Fruit fly (Drosophila melanogaster) whole organism, embryonic: ENCODE data around the gene CG9173.

Source experiments
- Ada2b ChIP-seq: fragments of 200-800 bp; sonication (Bioruptor generic); IDR thresholded peaks from 2 replicates; pipeline ENCODE4 v1.3.6; 2022; ENCODE audit warnings: missing biosample characterization, missing genetic modification characterization
- Bdp1 ChIP-seq: fragments of 200-800 bp; sonication (Bioruptor generic); optimal IDR thresholded peaks from 3 replicates; lab custom pipeline; 2016; ENCODE audit warnings: missing biosample characterization, missing genetic modification characterization
- Bteb2 ChIP-seq: fragments of 200-800 bp; sonication (Bioruptor generic); optimal IDR thresholded peaks from 2 replicates; lab custom pipeline; 2016; ENCODE audit warnings: missing biosample characterization, missing genetic modification characterization
- CG1529 ChIP-seq: fragments of 200-800 bp; sonication (Bioruptor generic); optimal IDR thresholded peaks from 3 replicates; lab custom pipeline; 2018; ENCODE audit warnings: missing biosample characterization, missing genetic modification characterization
- CG15696 ChIP-seq: fragments of 200-800 bp; sonication (Bioruptor generic); optimal IDR thresholded peaks from 2 replicates; lab custom pipeline; 2019; ENCODE audit warnings: missing biosample characterization, mild to moderate bottlenecking, missing genetic modification characterization, moderate library complexity
- CG16779 ChIP-seq: fragments of 200-800 bp; sonication (Bioruptor generic); IDR thresholded peaks from 2 replicates; pipeline ENCODE4 v1.3.6; 2022; ENCODE audit warnings: missing biosample characterization, missing genetic modification characterization
- CG17359 ChIP-seq: fragments of 200-800 bp; sonication (Bioruptor generic); optimal IDR thresholded peaks from 3 replicates; lab custom pipeline; 2018; ENCODE audit warnings: missing biosample characterization, mild to moderate bottlenecking, missing genetic modification characterization, moderate library complexity
- CG18764 ChIP-seq: fragments of 200-800 bp; sonication (Bioruptor generic); optimal IDR thresholded peaks from 3 replicates; lab custom pipeline; 2016; ENCODE audit warnings: missing biosample characterization, missing genetic modification characterization
- CG2129 ChIP-seq: fragments of 200-800 bp; sonication (Bioruptor generic); IDR thresholded peaks from 2 replicates; pipeline ENCODE4 v1.3.6; 2022; ENCODE audit warnings: missing biosample characterization, missing genetic modification characterization; ENCODE audit not compliant: partially characterized antibody
- CG2202 ChIP-seq: fragments of 200-800 bp; sonication (Bioruptor generic); optimal IDR thresholded peaks from 2 replicates; lab custom pipeline; 2018; ENCODE audit warnings: missing biosample characterization, mild to moderate bottlenecking, missing genetic modification characterization
- CG30431 ChIP-seq: fragments of 200-800 bp; sonication (Bioruptor generic); optimal IDR thresholded peaks from 2 replicates; lab custom pipeline; 2017; ENCODE audit warnings: missing biosample characterization, missing genetic modification characterization
- CG33213 ChIP-seq: fragments of 200-800 bp; sonication (Bioruptor generic); optimal IDR thresholded peaks from 3 replicates; lab custom pipeline; 2016; ENCODE audit warnings: missing biosample characterization, missing genetic modification characterization
- CG33557 ChIP-seq: fragments of 200-800 bp; sonication (Bioruptor generic); optimal IDR thresholded peaks from 2 replicates; lab custom pipeline; 2019; ENCODE audit warnings: missing biosample characterization, mild to moderate bottlenecking, missing genetic modification characterization, moderate library complexity
- CG4328 ChIP-seq: fragments of 200-800 bp; sonication (Bioruptor generic); optimal IDR thresholded peaks from 3 replicates; lab custom pipeline; 2017; ENCODE audit warnings: missing biosample characterization, missing genetic modification reagents, missing genetic modification characterization
- CG6765 ChIP-seq: fragments of 200-800 bp; sonication (Bioruptor generic); optimal IDR thresholded peaks from 3 replicates; lab custom pipeline; 2017; ENCODE audit warnings: missing biosample characterization, mild to moderate bottlenecking, missing genetic modification characterization
- CG6813 ChIP-seq: fragments of 200-800 bp; sonication (Bioruptor generic); optimal IDR thresholded peaks from 2 replicates; lab custom pipeline; 2017; ENCODE audit warnings: missing biosample characterization, missing genetic modification characterization, mild to moderate bottlenecking, moderate library complexity, missing genetic modification reagents
- CG7839 ChIP-seq: fragments of 200-800 bp; sonication (Bioruptor generic); optimal IDR thresholded peaks from 3 replicates; lab custom pipeline; 2018; ENCODE audit warnings: missing biosample characterization, mild to moderate bottlenecking, missing genetic modification characterization, moderate library complexity
- CG8924 ChIP-seq: fragments of 200-800 bp; optimal IDR thresholded peaks from 3 replicates; lab custom pipeline; 2019; ENCODE audit warnings: missing biosample characterization, mild to moderate bottlenecking, missing genetic modification characterization, moderate library complexity
- CG9727 ChIP-seq: fragments of 200-800 bp; sonication (Bioruptor generic); optimal IDR thresholded peaks from 3 replicates; lab custom pipeline; 2017; ENCODE audit warnings: missing biosample characterization, mild to moderate bottlenecking, missing genetic modification characterization
- CTCF ChIP-seq: fragments of 200-800 bp; sonication (Bioruptor generic); optimal IDR thresholded peaks from 2 replicates; lab custom pipeline; 2017; ENCODE audit warnings: missing biosample characterization, mild to moderate bottlenecking, missing genetic modification characterization, moderate library complexity
- Camta ChIP-seq: fragments of 200-800 bp; sonication (Bioruptor generic); optimal IDR thresholded peaks from 2 replicates; lab custom pipeline; 2016; ENCODE audit warnings: missing biosample characterization, missing genetic modification characterization
- Deaf1 ChIP-seq: fragments of 200-800 bp; optimal IDR thresholded peaks from 3 replicates; lab custom pipeline; 2019; ENCODE audit warnings: missing biosample characterization, mild to moderate bottlenecking, missing genetic modification characterization, moderate library complexity
- Elba2 ChIP-seq: fragments of 200-800 bp; sonication (Bioruptor generic); optimal IDR thresholded peaks from 3 replicates; lab custom pipeline; 2016; ENCODE audit warnings: missing biosample characterization, missing genetic modification characterization
- Fer1 ChIP-seq: fragments of 200-800 bp; sonication (Bioruptor generic); optimal IDR thresholded peaks from 2 replicates; lab custom pipeline; 2017; ENCODE audit warnings: missing biosample characterization, mild to moderate bottlenecking, missing genetic modification characterization
- Gug ChIP-seq: fragments of 200-800 bp; sonication (Bioruptor generic); IDR thresholded peaks from 4 replicates; pipeline ENCODE4 v1.3.6; 2022; ENCODE audit warnings: missing biosample characterization, missing genetic modification characterization
- HLHmδ ChIP-seq: fragments of 200-800 bp; sonication (Bioruptor generic); optimal IDR thresholded peaks from 2 replicates; lab custom pipeline; 2018; ENCODE audit warnings: missing biosample characterization, mild to moderate bottlenecking, missing genetic modification characterization, moderate library complexity
- Hand ChIP-seq: fragments of 200-800 bp; sonication (Bioruptor generic); optimal IDR thresholded peaks from 2 replicates; lab custom pipeline; 2017; ENCODE audit warnings: mild to moderate bottlenecking, missing biosample characterization, missing genetic modification reagents, missing genetic modification characterization
- Lpt ChIP-seq: fragments of >200 bp; optimal IDR thresholded peaks from 2 replicates; lab custom pipeline; 2018; ENCODE audit warnings: missing biosample characterization, missing genetic modification characterization
- MTF-1 ChIP-seq: fragments of 200-800 bp; sonication (Bioruptor generic); optimal IDR thresholded peaks from 2 replicates; lab custom pipeline; 2018; ENCODE audit warnings: missing biosample characterization, mild to moderate bottlenecking, missing genetic modification characterization, borderline replicate concordance
- Myb ChIP-seq: fragments of 200-800 bp; sonication (Bioruptor generic); optimal IDR thresholded peaks from 2 replicates; lab custom pipeline; 2016; ENCODE audit warnings: missing biosample characterization, missing genetic modification characterization
- Neu2 ChIP-seq: fragments of 200-800 bp; sonication (Bioruptor generic); optimal IDR thresholded peaks from 3 replicates; lab custom pipeline; 2016; ENCODE audit warnings: missing biosample characterization, missing genetic modification characterization, borderline replicate concordance
- Oaz ChIP-seq: fragments of 200-800 bp; sonication (Bioruptor generic); IDR thresholded peaks from 2 replicates; pipeline ENCODE4 v1.3.6; 2022; ENCODE audit warnings: missing biosample characterization, missing genetic modification characterization
- Six4 ChIP-seq: fragments of 200-800 bp; sonication (Bioruptor generic); optimal IDR thresholded peaks from 2 replicates; lab custom pipeline; 2016; ENCODE audit warnings: missing biosample characterization, missing genetic modification characterization
- Sox102F ChIP-seq: fragments of 200-800 bp; sonication (Bioruptor generic); optimal IDR thresholded peaks from 2 replicates; lab custom pipeline; 2018; ENCODE audit warnings: missing biosample characterization, mild to moderate bottlenecking, missing genetic modification characterization, moderate library complexity
- Xrp1 ChIP-seq: fragments of 200-800 bp; sonication (Bioruptor generic); IDR thresholded peaks from 2 replicates; pipeline ENCODE4 v1.3.6; 2022; ENCODE audit warnings: missing biosample characterization, missing genetic modification characterization
- abd-A ChIP-seq: fragments of 200-800 bp; sonication (Bioruptor generic); optimal IDR thresholded peaks from 3 replicates; lab custom pipeline; 2019; ENCODE audit warnings: missing biosample characterization, mild to moderate bottlenecking, missing genetic modification characterization, moderate library complexity
- ash1 ChIP-seq: fragments of 200-800 bp; sonication (Bioruptor generic); optimal IDR thresholded peaks from 2 replicates; lab custom pipeline; 2018; ENCODE audit warnings: missing biosample characterization, mild to moderate bottlenecking, missing genetic modification characterization
- bbx ChIP-seq: fragments of 200-800 bp; sonication (Bioruptor generic); IDR thresholded peaks from 2 replicates; pipeline ENCODE4 v1.3.6; 2022; ENCODE audit warnings: missing biosample characterization, missing genetic modification characterization; ENCODE audit not compliant: partially characterized antibody
- bcd ChIP-seq: fragments of 200-800 bp; sonication (Bioruptor generic); optimal IDR thresholded peaks from 2 replicates; lab custom pipeline; 2017; ENCODE audit warnings: missing biosample characterization, mild to moderate bottlenecking, missing genetic modification characterization
- cad ChIP-seq: fragments of >200 bp; optimal IDR thresholded peaks from 2 replicates; lab custom pipeline; 2017; ENCODE audit warnings: missing biosample characterization, missing genetic modification characterization
- disco-r ChIP-seq: fragments of 200-800 bp; sonication (Bioruptor generic); optimal IDR thresholded peaks from 2 replicates; lab custom pipeline; 2016; ENCODE audit warnings: missing biosample characterization, missing genetic modification characterization
- jigr1 ChIP-seq: fragments of 200-800 bp; sonication (Bioruptor generic); IDR thresholded peaks from 3 replicates; pipeline ENCODE4 v1.3.6; 2022; ENCODE audit warnings: missing biosample characterization, missing genetic modification characterization
- kni ChIP-seq: fragments of 200-800 bp; sonication (Bioruptor generic); optimal IDR thresholded peaks from 3 replicates; lab custom pipeline; 2017; ENCODE audit warnings: mild to moderate bottlenecking, missing biosample characterization, missing genetic modification reagents, missing genetic modification characterization
- lilli ChIP-seq: fragments of 200-800 bp; sonication (Bioruptor generic); optimal IDR thresholded peaks from 3 replicates; lab custom pipeline; 2016; ENCODE audit warnings: missing biosample characterization, missing genetic modification characterization
- odd ChIP-seq: fragments of 200-800 bp; sonication (Bioruptor generic); optimal IDR thresholded peaks from 2 replicates; lab custom pipeline; 2017; ENCODE audit warnings: missing biosample characterization, mild to moderate bottlenecking, missing genetic modification characterization
- sna ChIP-seq: fragments of 200-800 bp; sonication (Bioruptor generic); IDR thresholded peaks from 2 replicates; pipeline ENCODE4 v1.3.6; 2022; ENCODE audit warnings: missing biosample characterization, missing genetic modification characterization; ENCODE audit not compliant: partially characterized antibody
- tgo ChIP-seq: fragments of 200-800 bp; sonication (Bioruptor generic); IDR thresholded peaks from 3 replicates; pipeline ENCODE4 v1.3.6; 2022; ENCODE audit warnings: missing biosample characterization, missing genetic modification characterization
- tna ChIP-seq: fragments of 200-800 bp; sonication (Bioruptor generic); IDR thresholded peaks from 2 replicates; pipeline ENCODE4 v1.3.6; 2022; ENCODE audit warnings: missing biosample characterization, missing genetic modification characterization; ENCODE audit not compliant: partially characterized antibody
- twi ChIP-seq: fragments of 200-800 bp; optimal IDR thresholded peaks from 2 replicates; lab custom pipeline; 2019; ENCODE audit warnings: missing biosample characterization, mild to moderate bottlenecking, missing genetic modification characterization, moderate library complexity
- unpg ChIP-seq: fragments of 200-800 bp; sonication (Bioruptor generic); optimal IDR thresholded peaks from 3 replicates; lab custom pipeline; 2018; ENCODE audit warnings: missing biosample characterization, mild to moderate bottlenecking, missing genetic modification characterization, moderate library complexity
- zfh1 ChIP-seq: fragments of 200-800 bp; sonication (Bioruptor generic); IDR thresholded peaks from 3 replicates; pipeline ENCODE4 v1.3.6; 2022; ENCODE audit warnings: missing biosample characterization, missing genetic modification characterization

CG9173 gene

dm6 chr3L:1431489-1432053 is 8.3 kb upstream of the CG9173 start (continued):
- TF ChIP-seq Gug (GFP tag; lab: Robert Waterston, UW) (no peak), CG4328 (GFP tag; lab: Kevin White, UChicago) (no peak), CG33557 (GFP tag; lab: Kevin White, UChicago) (no peak), Deaf1 (tag; lab: Kevin White, UChicago) (no peak), Sox102F (no peak), CG2129 (no peak), CG2202 (no peak), CG9727 (GFP tag; lab: Kevin White, UChicago) (peak; percentile 67), CG8924 (peak; percentile 6), Oaz (GFP tag; lab: Robert Waterston, UW) (no peak), bbx (GFP tag; lab: Robert Waterston, UW) (no peak), jigr1 (GFP tag; lab: Robert Waterston, UW) (no peak), CG15696 (tag; lab: Kevin White, UChicago) (peak; percentile 63), Bdp1 (GFP tag; lab: Kevin White, UChicago) (no peak), unpg (GFP tag; lab: Kevin White, UChicago) (no peak), Elba2 (GFP tag; lab: Kevin White, UChicago) (no peak), CG6765 (GFP tag; lab: Kevin White, UChicago) (no peak), CG18764 (GFP tag; lab: Kevin White, UChicago) (no peak), CG16779 (GFP tag; lab: Robert Waterston, UW) (no peak), zfh1 (GFP tag; lab: Robert Waterston, UW) (0 out of 3 replicates have a peak, but pooled peaks have one; percentile 19), Lpt (GFP tag; lab: Kevin White, UChicago) (no peak), Xrp1 (GFP tag; lab: Robert Waterston, UW) (no peak), sna (GFP tag; lab: Robert Waterston, UW) (no peak), CG30431 (GFP tag; lab: Kevin White, UChicago) (no peak), Bteb2 (no peak), Fer1 (GFP tag; lab: Kevin White, UChicago) (no peak), bcd (GFP tag; lab: Kevin White, UChicago) (no peak), tgo (GFP tag; lab: Robert Waterston, UW) (no peak), abd-A (no peak), CG17359 (tag; lab: Kevin White, UChicago) (no peak), cad (GFP tag; lab: Kevin White, UChicago) (no peak), Camta (GFP tag; lab: Kevin White, UChicago) (no peak), twi (tag; lab: Kevin White, UChicago) (peak; percentile 90), Myb (no peak), CG33213 (no peak), CG7839 (tag; lab: Kevin White, UChicago) (no peak), CG1529 (no peak), lilli (no peak), ash1 (GFP tag; lab: Kevin White, UChicago) (no peak), Hand (GFP tag; lab: Kevin White, UChicago) (no peak), Six4 (no peak), kni (no peak), odd (peak; percentile 19), HLHmδ (GFP tag; lab: Kevin White, UChicago) (peak; percentile 49), Neu2 (GFP tag; lab: Kevin White, UChicago) (no peak), MTF-1 (GFP tag; lab: Kevin White, UChicago) (no peak), tna (no peak), CG6813 (GFP tag; lab: Kevin White, UChicago) (no peak), Ada2b (no peak), disco-r (GFP tag; lab: Kevin White, UChicago) (no peak), CTCF (GFP tag; lab: Kevin White, UChicago) (no peak)
